Fruit fly (Drosophila melanogaster) whole organism, embryonic: ENCODE measurements around the gene lqfR.

Experiments used
- Atf6 ChIP-seq: fragments of 200-800 bp; sonication (Bioruptor generic); IDR thresholded peaks from 2 replicates; pipeline ENCODE4 v1.3.6; 2022; ENCODE audit warnings: missing biosample characterization, missing genetic modification characterization
- Bdp1 ChIP-seq: fragments of 200-800 bp; sonication (Bioruptor generic); optimal IDR thresholded peaks from 3 replicates; lab custom pipeline; 2016; ENCODE audit warnings: missing biosample characterization, missing genetic modification characterization
- CG10267 ChIP-seq: fragments of 200-800 bp; sonication (Bioruptor generic); optimal IDR thresholded peaks from 2 replicates; lab custom pipeline; 2018; ENCODE audit warnings: missing biosample characterization, mild to moderate bottlenecking, missing genetic modification characterization, moderate library complexity
- CG10543 ChIP-seq: fragments of 200-800 bp; sonication (Bioruptor generic); optimal IDR thresholded peaks from 3 replicates; lab custom pipeline; 2017; ENCODE audit warnings: missing biosample characterization, mild to moderate bottlenecking, missing genetic modification characterization, moderate library complexity
- CG11247 ChIP-seq: fragments of 200-800 bp; sonication (Bioruptor generic); IDR thresholded peaks from 2 replicates; pipeline ENCODE4 v1.3.6; 2022; ENCODE audit warnings: missing biosample characterization, missing genetic modification characterization
- CG1233 ChIP-seq: fragments of 200-800 bp; sonication (Bioruptor generic); optimal IDR thresholded peaks from 4 replicates; lab custom pipeline; 2018; ENCODE audit warnings: missing biosample characterization, mild to moderate bottlenecking, missing genetic modification characterization
- CG1603 ChIP-seq: fragments of 200-800 bp; sonication (Bioruptor generic); optimal IDR thresholded peaks from 2 replicates; lab custom pipeline; 2019; ENCODE audit warnings: missing biosample characterization, mild to moderate bottlenecking, missing genetic modification characterization, moderate library complexity
- CG16813 ChIP-seq: fragments of 200-800 bp; sonication (Bioruptor generic); IDR thresholded peaks from 3 replicates; pipeline ENCODE4 v1.3.6; 2022; ENCODE audit warnings: missing biosample characterization, missing genetic modification characterization; ENCODE audit not compliant: partially characterized antibody
- CG16863 ChIP-seq: fragments of 200-800 bp; sonication (Bioruptor generic); optimal IDR thresholded peaks from 3 replicates; lab custom pipeline; 2016; ENCODE audit warnings: missing biosample characterization, missing genetic modification characterization
- CG17802 ChIP-seq: fragments of 200-800 bp; sonication (Bioruptor generic); optimal IDR thresholded peaks from 2 replicates; lab custom pipeline; 2018; ENCODE audit warnings: missing biosample characterization, mild to moderate bottlenecking, missing genetic modification characterization, moderate library complexity
- CG1792 ChIP-seq: fragments of 200-800 bp; sonication (Bioruptor generic); optimal IDR thresholded peaks from 2 replicates; lab custom pipeline; 2016; ENCODE audit warnings: missing biosample characterization, missing genetic modification characterization
- CG2120 ChIP-seq: fragments of 200-800 bp; sonication (Bioruptor generic); optimal IDR thresholded peaks from 3 replicates; lab custom pipeline; 2016; ENCODE audit warnings: missing biosample characterization, missing genetic modification characterization
- CG32767 ChIP-seq: fragments of 200-800 bp; sonication (Bioruptor generic); IDR thresholded peaks from 2 replicates; pipeline ENCODE4 v1.3.6; 2022; ENCODE audit warnings: missing biosample characterization, missing genetic modification characterization
- CG33213 ChIP-seq: fragments of 200-800 bp; sonication (Bioruptor generic); optimal IDR thresholded peaks from 3 replicates; lab custom pipeline; 2016; ENCODE audit warnings: missing biosample characterization, missing genetic modification characterization
- CG4282 ChIP-seq: fragments of 200-800 bp; sonication (Bioruptor generic); optimal IDR thresholded peaks from 2 replicates; lab custom pipeline; 2016; ENCODE audit warnings: missing biosample characterization, missing genetic modification characterization
- CG43689 ChIP-seq: fragments of 200-800 bp; sonication (Bioruptor generic); IDR thresholded peaks from 2 replicates; pipeline ENCODE4 v1.3.6; 2022; ENCODE audit warnings: missing biosample characterization, missing genetic modification characterization
- CG4707 ChIP-seq: fragments of 200-800 bp; sonication (Bioruptor generic); optimal IDR thresholded peaks from 2 replicates; lab custom pipeline; 2018; ENCODE audit warnings: missing biosample characterization, mild to moderate bottlenecking, missing genetic modification characterization, moderate library complexity
- CG7271 ChIP-seq: fragments of 200-800 bp; sonication (Bioruptor generic); optimal IDR thresholded peaks from 2 replicates; lab custom pipeline; 2018; ENCODE audit warnings: missing biosample characterization, mild to moderate bottlenecking, missing genetic modification characterization, moderate library complexity
- CG8290 ChIP-seq, 3 experiments: fragments of 200-800 bp; sonication (Bioruptor generic); optimal IDR thresholded peaks; 2 replicates each; lab custom pipeline; 2016 to 2019; ENCODE audit warnings: missing biosample characterization in 3 of 3, missing genetic modification characterization in 3 of 3, mild to moderate bottlenecking in 2 of 3, moderate library complexity in 1 of 3
- D19A ChIP-seq: fragments of 200-800 bp; optimal IDR thresholded peaks from 3 replicates; lab custom pipeline; 2019; ENCODE audit warnings: missing biosample characterization, mild to moderate bottlenecking, missing genetic modification characterization, moderate library complexity
- Dbx ChIP-seq: fragments of 200-800 bp; sonication (Bioruptor generic); IDR thresholded peaks from 3 replicates; pipeline ENCODE4 v1.3.6; 2022; ENCODE audit warnings: missing biosample characterization, missing genetic modification characterization
- ERR ChIP-seq: fragments of 200-800 bp; sonication (Bioruptor generic); optimal IDR thresholded peaks from 2 replicates; lab custom pipeline; 2016; ENCODE audit warnings: missing biosample characterization, missing genetic modification characterization
- GATAe ChIP-seq: fragments of 200-800 bp; sonication (Bioruptor generic); conservative IDR thresholded peaks from 2 replicates; pipeline ENCODE4 v1.3.6; 2022; ENCODE audit warnings: missing biosample characterization, missing genetic modification characterization
- Hr39 ChIP-seq: fragments of >200 bp; optimal IDR thresholded peaks from 2 replicates; lab custom pipeline; 2017
- Lim3 ChIP-seq: fragments of 200-800 bp; sonication (Bioruptor generic); IDR thresholded peaks from 2 replicates; pipeline ENCODE4 v1.3.6; 2022; ENCODE audit warnings: missing biosample characterization, missing genetic modification characterization
- MBD-R2 ChIP-seq: fragments of 200-800 bp; sonication (Bioruptor generic); IDR thresholded peaks from 2 replicates; pipeline ENCODE4 v1.3.6; 2022; ENCODE audit warnings: missing biosample characterization, missing genetic modification characterization
- Myb ChIP-seq: fragments of 200-800 bp; sonication (Bioruptor generic); optimal IDR thresholded peaks from 2 replicates; lab custom pipeline; 2016; ENCODE audit warnings: missing biosample characterization, missing genetic modification characterization
- Oaz ChIP-seq: fragments of 200-800 bp; sonication (Bioruptor generic); IDR thresholded peaks from 2 replicates; pipeline ENCODE4 v1.3.6; 2022; ENCODE audit warnings: missing biosample characterization, missing genetic modification characterization
- Oli ChIP-seq: fragments of 200-800 bp; sonication (Bioruptor generic); optimal IDR thresholded peaks from 2 replicates; lab custom pipeline; 2018; ENCODE audit warnings: missing biosample characterization, mild to moderate bottlenecking, missing genetic modification characterization, moderate library complexity
- Opbp ChIP-seq: fragments of 200-800 bp; sonication (Bioruptor generic); IDR thresholded peaks from 3 replicates; pipeline ENCODE4 v1.3.6; 2022; ENCODE audit warnings: missing biosample characterization, missing genetic modification characterization; ENCODE audit not compliant: partially characterized antibody
- PHDP ChIP-seq: fragments of 200-800 bp; sonication (Bioruptor generic); optimal IDR thresholded peaks from 3 replicates; lab custom pipeline; 2018; ENCODE audit warnings: missing biosample characterization, mild to moderate bottlenecking, missing genetic modification characterization, moderate library complexity
- Rfx ChIP-seq: fragments of 200-800 bp; sonication (Bioruptor generic); IDR thresholded peaks from 2 replicates; pipeline ENCODE4 v1.3.6; 2022; ENCODE audit warnings: missing biosample characterization, missing genetic modification characterization
- crol ChIP-seq: fragments of 200-800 bp; sonication (Bioruptor generic); IDR thresholded peaks from 2 replicates; pipeline ENCODE4 v1.3.6; 2022; ENCODE audit warnings: missing biosample characterization, missing genetic modification characterization
- dan ChIP-seq: fragments of 200-800 bp; sonication (Bioruptor generic); IDR thresholded peaks from 2 replicates; pipeline ENCODE4 v1.3.6; 2022; ENCODE audit warnings: missing biosample characterization, missing genetic modification characterization
- dmrt11E ChIP-seq: fragments of 200-800 bp; sonication (Bioruptor generic); optimal IDR thresholded peaks from 3 replicates; lab custom pipeline; 2018; ENCODE audit warnings: missing biosample characterization, mild to moderate bottlenecking, missing genetic modification characterization, moderate library complexity
- ems ChIP-seq: fragments of 200-800 bp; sonication (Bioruptor generic); optimal IDR thresholded peaks from 3 replicates; lab custom pipeline; 2016; ENCODE audit warnings: missing biosample characterization, missing genetic modification characterization
- ftz-f1 ChIP-seq: fragments of 200-800 bp; sonication (Bioruptor generic); optimal IDR thresholded peaks from 2 replicates; lab custom pipeline; 2016; ENCODE audit warnings: missing biosample characterization, missing genetic modification characterization
- jumu ChIP-seq: fragments of 200-800 bp; sonication (Bioruptor generic); optimal IDR thresholded peaks from 3 replicates; lab custom pipeline; 2016; ENCODE audit warnings: missing biosample characterization, missing genetic modification characterization
- mld ChIP-seq: fragments of 200-800 bp; sonication (Bioruptor generic); IDR thresholded peaks from 3 replicates; pipeline ENCODE4 v1.3.6; 2022; ENCODE audit warnings: missing biosample characterization, missing genetic modification characterization; ENCODE audit not compliant: partially characterized antibody
- nom ChIP-seq: fragments of 200-800 bp; sonication (Bioruptor generic); optimal IDR thresholded peaks from 2 replicates; lab custom pipeline; 2017; ENCODE audit warnings: missing biosample characterization, missing genetic modification characterization, mild to moderate bottlenecking, moderate library complexity, missing genetic modification reagents
- pros ChIP-seq: fragments of 200-800 bp; sonication (Bioruptor generic); optimal IDR thresholded peaks from 3 replicates; lab custom pipeline; 2019; ENCODE audit warnings: missing biosample characterization, mild to moderate bottlenecking, missing genetic modification characterization, moderate library complexity
- ranshi ChIP-seq: fragments of 200-800 bp; sonication (Bioruptor generic); IDR thresholded peaks from 2 replicates; pipeline ENCODE4 v1.3.6; 2022; ENCODE audit warnings: missing biosample characterization, missing genetic modification characterization
- stc ChIP-seq: fragments of 200-800 bp; sonication (Bioruptor generic); IDR thresholded peaks from 2 replicates; pipeline ENCODE4 v1.3.6; 2022; ENCODE audit warnings: missing biosample characterization, missing genetic modification characterization
- sug ChIP-seq: fragments of 200-800 bp; optimal IDR thresholded peaks from 2 replicates; lab custom pipeline; 2019; ENCODE audit warnings: missing biosample characterization, mild to moderate bottlenecking, missing genetic modification characterization, moderate library complexity
- trem ChIP-seq: fragments of 200-800 bp; optimal IDR thresholded peaks from 3 replicates; lab custom pipeline; 2019; ENCODE audit warnings: missing biosample characterization, mild to moderate bottlenecking, missing genetic modification characterization, moderate library complexity
- trh ChIP-seq: fragments of 200-800 bp; sonication (Bioruptor generic); optimal IDR thresholded peaks from 2 replicates; lab custom pipeline; 2016; ENCODE audit warnings: missing biosample characterization, missing genetic modification characterization
- unpg ChIP-seq: fragments of 200-800 bp; sonication (Bioruptor generic); optimal IDR thresholded peaks from 3 replicates; lab custom pipeline; 2018; ENCODE audit warnings: missing biosample characterization, mild to moderate bottlenecking, missing genetic modification characterization, moderate library complexity
- wdn ChIP-seq: fragments of 200-800 bp; sonication (Bioruptor generic); IDR thresholded peaks from 2 replicates; pipeline ENCODE4 v1.3.6; 2022; ENCODE audit warnings: missing biosample characterization, missing genetic modification characterization
- zf30C ChIP-seq: fragments of 200-800 bp; sonication (Bioruptor generic); optimal IDR thresholded peaks from 3 replicates; lab custom pipeline; 2018; ENCODE audit warnings: missing biosample characterization, mild to moderate bottlenecking, missing genetic modification characterization

Gene lqfR

DNA sequence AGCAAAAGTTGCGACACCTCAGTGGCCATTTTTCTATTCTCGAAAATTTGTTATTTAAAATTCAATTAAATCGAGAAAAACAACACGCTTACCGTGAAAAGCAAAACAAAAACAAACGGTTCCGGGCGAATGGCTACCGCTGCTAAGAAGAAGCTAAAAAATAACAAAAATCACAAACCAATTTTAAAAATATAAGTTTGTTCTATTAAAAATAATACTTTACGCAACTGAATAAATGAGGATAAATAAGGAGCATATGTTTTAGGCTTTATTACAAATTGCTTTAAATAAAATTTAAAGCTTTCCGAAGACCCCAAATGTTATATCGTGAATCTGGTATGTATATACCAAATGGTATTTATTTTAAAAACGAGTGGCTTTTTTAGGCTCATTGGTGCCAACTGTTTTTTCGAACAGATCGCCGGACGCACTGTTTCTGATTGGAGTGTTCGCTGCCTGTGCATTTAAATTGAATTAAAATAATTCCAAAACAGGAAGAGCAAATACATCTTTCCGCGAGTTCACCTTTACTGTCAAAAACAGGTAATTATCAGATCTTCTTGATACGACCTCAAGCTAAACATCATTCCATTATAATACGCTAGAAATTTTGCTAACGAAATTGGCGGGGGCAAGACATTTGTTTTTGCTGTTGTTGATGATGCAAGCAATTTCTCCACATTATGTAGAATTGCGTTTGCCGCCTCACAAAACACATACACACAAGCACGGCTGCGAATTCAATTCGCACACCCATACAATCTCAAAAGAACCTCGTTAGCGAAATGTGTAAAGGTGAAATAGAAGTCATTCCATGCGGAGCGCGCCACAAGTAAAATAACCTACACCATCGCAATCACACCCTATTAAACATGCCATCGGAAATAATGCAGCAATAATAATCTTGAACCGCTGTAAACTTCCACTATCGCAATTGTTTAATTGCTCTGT is 43.7 kb upstream of the lqfR start, which contains the start of the genes Polr3F and PyK:
Gene Polr3F (minus strand): TSS at position 248 of the 951 bp plus-strand sequence.
Gene PyK (plus strand): TSS at position 411 of the 951 bp plus-strand sequence.
- no peak for TF ChIP-seq Bdp1 (GFP tag; lab: Kevin White, UChicago)
- TF ChIP-seq Myb (GFP tag; lab: Kevin White, UChicago): peak; percentile 69
- peak; percentile 60 for TF ChIP-seq CG10267 (tag; lab: Kevin White, UChicago)
- TF ChIP-seq CG11247 (GFP tag; lab: Robert Waterston, UW): no peak
- TF ChIP-seq ems (GFP tag; lab: Kevin White, UChicago): no peak
- TF ChIP-seq ftz-f1: no peak
- no peak for TF ChIP-seq CG1792
- TF ChIP-seq dan (GFP tag; lab: Robert Waterston, UW): no peak
- peak; percentile 44 for TF ChIP-seq sug (tag; lab: Kevin White, UChicago)
- no peak for TF ChIP-seq GATAe (GFP tag; lab: Robert Waterston, UW)
- peak; percentile 48; the same call in 1 of the 2 replicates for TF ChIP-seq Atf6 (GFP tag; lab: Robert Waterston, UW)
- no peak for TF ChIP-seq nom (GFP tag; lab: Kevin White, UChicago)
- TF ChIP-seq crol (GFP tag; lab: Robert Waterston, UW): no peak
- peak; percentile 3 for TF ChIP-seq CG16863
- peak; percentile 56 for TF ChIP-seq PHDP (tag; lab: Kevin White, UChicago)
- TF ChIP-seq mld: 0 out of 3 replicates have a peak, but pooled peaks have one; percentile 24
- TF ChIP-seq CG2120 (GFP tag; lab: Kevin White, UChicago): peak; percentile 52
- no peak for TF ChIP-seq CG4282 (GFP tag; lab: Kevin White, UChicago)
- no peak for TF ChIP-seq CG8290 (GFP tag; optimal IDR thresholded peaks at IDR 0.05; lab: Kevin White, UChicago)
- TF ChIP-seq CG8290 (tag; optimal IDR thresholded peaks at IDR 0.05; lab: Kevin White, UChicago): peak in 1 of 2 experiments; percentile 40
- no peak for TF ChIP-seq Rfx (GFP tag; lab: Robert Waterston, UW)
- no peak for TF ChIP-seq Dbx (GFP tag; lab: Robert Waterston, UW)
- no peak for TF ChIP-seq pros
- no peak for TF ChIP-seq zf30C
- peak; percentile 9 for TF ChIP-seq jumu (GFP tag; lab: Kevin White, UChicago)
- TF ChIP-seq CG16813 (GFP tag; lab: Robert Waterston, UW): no peak
- TF ChIP-seq trh (GFP tag; lab: Kevin White, UChicago): no peak
- no peak for TF ChIP-seq CG32767
- peak; percentile 57 for TF ChIP-seq trem (tag; lab: Kevin White, UChicago)
- no peak for TF ChIP-seq CG43689
- no peak for TF ChIP-seq CG10543 (GFP tag; lab: Kevin White, UChicago)
- TF ChIP-seq Hr39 (lab: Kevin White, UChicago): no peak
- TF ChIP-seq ranshi (GFP tag; lab: Robert Waterston, UW): no peak
- no peak for TF ChIP-seq CG33213 (GFP tag; lab: Kevin White, UChicago)
- peak; percentile 7 for TF ChIP-seq D19A
- TF ChIP-seq Opbp (GFP tag; lab: Robert Waterston, UW): no peak
- TF ChIP-seq stc (GFP tag; lab: Robert Waterston, UW): no peak
- no peak for TF ChIP-seq CG1603 (tag; lab: Kevin White, UChicago)
- TF ChIP-seq ERR (GFP tag; lab: Kevin White, UChicago): peak; percentile 93
- no peak for TF ChIP-seq wdn (GFP tag; lab: Robert Waterston, UW)
- TF ChIP-seq Oaz (GFP tag; lab: Robert Waterston, UW): no peak
- TF ChIP-seq unpg: peak; percentile 53
- no peak for TF ChIP-seq Lim3
- no peak for TF ChIP-seq CG17802
- no peak for TF ChIP-seq CG1233 (GFP tag; lab: Kevin White, UChicago)
- TF ChIP-seq MBD-R2 (GFP tag; lab: Robert Waterston, UW): peak; percentile 71; the same call in 1 of the 2 replicates
- TF ChIP-seq CG4707 (GFP tag; lab: Kevin White, UChicago): no peak
- no peak for TF ChIP-seq dmrt11E (tag; lab: Kevin White, UChicago)
- no peak for TF ChIP-seq Oli (tag; lab: Kevin White, UChicago)
- TF ChIP-seq CG7271: no peak
